Fruit fly (Drosophila melanogaster): ENCODE measurements around the gene RpS19a.

dm6 chrX:16670691-16671481, 33.2 kb downstream of the RpS19a start:
- TF ChIP-seq CTCF (optimal IDR thresholded peaks at IDR 0.05) (no peak), CG8478 (optimal IDR thresholded peaks at IDR 0.05) (no peak)

Data from S2 (cell line).